Fruit fly (Drosophila melanogaster) whole organism, wandering third instar larva: ENCODE results near the gene CG6901.

ENCODE experiments used
- Myc ChIP-seq: fragments of >200 bp; optimal IDR thresholded peaks from 2 replicates; lab custom pipeline; 2017
- OdsH ChIP-seq: fragments of 200-800 bp; sonication (Bioruptor generic); optimal IDR thresholded peaks from 2 replicates; lab custom pipeline; 2016; ENCODE audit warnings: missing biosample characterization, mild to moderate bottlenecking, missing genetic modification characterization
- dl ChIP-seq, 2 experiments: fragments of 175-275, 200-275 bp in 1 of 2; fragments of 200-275 bp in 1 of 2; sonication (Bioruptor generic); optimal IDR thresholded peaks; lab custom pipeline; 2018; ENCODE audit warnings: mild to moderate bottlenecking in 2 of 2, missing biosample characterization in 2 of 2, missing genetic modification characterization in 2 of 2, moderate library complexity in 2 of 2; ENCODE audit not compliant: partially characterized antibody in 2 of 2, insufficient read depth in 1 of 2
- ey ChIP-seq: fragments of 200-800 bp; sonication (Bioruptor generic); optimal IDR thresholded peaks from 2 replicates; lab custom pipeline; 2016; ENCODE audit warnings: missing biosample characterization, missing genetic modification characterization
- fru ChIP-seq: fragments of 200-800 bp; sonication (Bioruptor generic); optimal IDR thresholded peaks from 3 replicates; lab custom pipeline; 2016; ENCODE audit warnings: missing biosample characterization, mild to moderate bottlenecking, missing genetic modification characterization
- woc ChIP-seq: sonication (Bioruptor generic); optimal IDR thresholded peaks from 2 replicates; lab custom pipeline; 2016; ENCODE audit warnings: missing biosample characterization, mild to moderate bottlenecking, missing genetic modification characterization

dm6 chr3R:16281033-16281680 lies 42.1 kb upstream of the CG6901 start:
- no peak for TF ChIP-seq ey (GFP tag; lab: Kevin White, UChicago)
- TF ChIP-seq woc (GFP tag; lab: Kevin White, UChicago): no peak
- TF ChIP-seq Myc (lab: Kevin White, UChicago): no peak
- no peak for TF ChIP-seq OdsH (GFP tag; lab: Kevin White, UChicago)
- TF ChIP-seq fru (GFP tag; lab: Kevin White, UChicago): no peak
- TF ChIP-seq dl (GFP tag; optimal IDR thresholded peaks at IDR 0.05; lab: Kevin White, UChicago; ENCODE audit: insufficient read depth in 1 of 2, partially characterized antibody in 2 of 2): peak in 1 of 2 experiments; percentile 42
